Worm (Caenorhabditis elegans) whole organism, young adult: ENCODE results near the gene rpa-1.

Experiments
- B0019.2 ChIP-seq: fragments of 200-800 bp; sonication (Bioruptor generic); conservative IDR thresholded peaks from 2 replicates; pipeline ENCODE4 v1.3.6; 2022; ENCODE audit warnings: missing genetic modification reagents, missing genetic modification characterization, missing compliant biosample characterization
- him-1 ChIP-seq: sonication (generic microtip); optimal IDR thresholded peaks from 2 replicates; lab custom pipeline; 2016; ENCODE audit warnings: missing genotype, missing genetic modification reagents, missing genetic modification characterization, missing compliant biosample characterization
- snpc-1.1 ChIP-seq: sonication (generic microtip); optimal IDR thresholded peaks from 2 replicates; lab custom pipeline; 2017; ENCODE audit warnings: missing genetic modification characterization, mild to moderate bottlenecking, missing compliant biosample characterization, antibody characterized with exemption, moderate library complexity, missing genotype, missing genetic modification reagents; ENCODE audit not compliant: insufficient read depth
- snpc-3.4 ChIP-seq: sonication (generic microtip); optimal IDR thresholded peaks from 2 replicates; lab custom pipeline; 2017; ENCODE audit warnings: missing genetic modification characterization, mild to moderate bottlenecking, missing compliant biosample characterization, antibody characterized with exemption, moderate library complexity, missing genotype, missing genetic modification reagents

ce11 chrII:7678512-7678911 is 14.1 kb downstream of the rpa-1 start:
- TF ChIP-seq him-1, result no peak
- TF ChIP-seq B0019.2 (GFP tag; lab: Robert Waterston, UW), result no peak
- no peak for TF ChIP-seq snpc-1.1 (tag; lab: Kevin White, UChicago)
- TF ChIP-seq snpc-3.4 (tag; lab: Kevin White, UChicago), result no peak
